Worm (Caenorhabditis elegans): Measurements from ENCODE around the gene sri-9.

DNA sequence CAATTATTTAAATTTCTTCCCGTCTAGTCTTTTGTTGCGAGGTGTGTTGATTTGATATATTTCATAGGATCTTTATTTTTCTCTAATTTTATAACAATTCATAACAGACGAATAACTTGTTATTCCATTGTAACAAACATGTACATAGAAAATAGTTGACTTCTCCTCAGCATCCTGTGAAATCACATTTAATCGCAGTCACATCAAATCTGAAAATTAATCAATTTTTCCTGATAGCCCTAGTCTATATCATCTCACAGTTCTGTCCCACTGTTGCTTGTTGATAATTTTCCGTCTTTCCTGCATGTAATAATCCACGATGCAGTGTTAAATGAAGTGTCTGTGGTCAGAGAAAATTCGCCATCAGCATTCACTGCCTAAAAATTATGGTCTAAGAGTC, 13.5 kb upstream of the sri-9 start:
- TF ChIP-seq dao-5 (tag; optimal IDR thresholded peaks at IDR 0.05) (no peak), him-1 (tag; optimal IDR thresholded peaks at IDR 0.05) (no peak), W03F9.2 (tag; optimal IDR thresholded peaks at IDR 0.05) (no peak)

Data from whole organism, L4/young adult.